Fruit fly (Drosophila melanogaster) whole organism, wandering third instar larva: Measurements from ENCODE around the gene Sfp84E.

Source experiments
- CG32264 ChIP-seq: fragments of 200-800 bp; sonication (Bioruptor generic); optimal IDR thresholded peaks from 2 replicates; lab custom pipeline; 2016; ENCODE audit warnings: missing biosample characterization, missing genetic modification characterization
- CG9705 ChIP-seq: fragments of 200-800 bp; sonication (Bioruptor generic); optimal IDR thresholded peaks from 2 replicates; lab custom pipeline; 2018; ENCODE audit warnings: missing biosample characterization, mild to moderate bottlenecking, missing genetic modification characterization
- CrebA ChIP-seq: fragments of 200-800 bp; sonication (Bioruptor generic); optimal IDR thresholded peaks from 2 replicates; lab custom pipeline; 2016; ENCODE audit warnings: missing biosample characterization, mild to moderate bottlenecking, missing genetic modification characterization, borderline replicate concordance
- Dfd ChIP-seq: fragments of >200 bp; optimal IDR thresholded peaks from 2 replicates; lab custom pipeline; 2017; ENCODE audit warnings: missing biosample characterization, missing genetic modification characterization
- Dif ChIP-seq: fragments of 200-275, 200-300 bp; sonication (Bioruptor generic); optimal IDR thresholded peaks from 2 replicates; lab custom pipeline; 2018; ENCODE audit warnings: missing biosample characterization, missing genetic modification characterization; ENCODE audit not compliant: partially characterized antibody
- GATAd ChIP-seq: sonication (Bioruptor generic); optimal IDR thresholded peaks from 2 replicates; lab custom pipeline; 2016; ENCODE audit warnings: missing biosample characterization, missing genetic modification characterization
- HLH106 ChIP-seq: fragments of 200-800 bp; optimal IDR thresholded peaks from 3 replicates; lab custom pipeline; 2019; ENCODE audit warnings: missing biosample characterization, mild to moderate bottlenecking, missing genetic modification characterization, moderate library complexity
- Hnf4 ChIP-seq: fragments of 200-800 bp; sonication (Bioruptor generic); optimal IDR thresholded peaks from 2 replicates; lab custom pipeline; 2016; ENCODE audit warnings: missing biosample characterization, mild to moderate bottlenecking, missing genetic modification characterization
- Hr78 ChIP-seq: fragments of >200 bp; optimal IDR thresholded peaks from 2 replicates; lab custom pipeline; 2017; ENCODE audit warnings: missing biosample characterization, missing genetic modification characterization
- Hr83 ChIP-seq: fragments of 200-300 bp; sonication (Bioruptor generic); optimal IDR thresholded peaks from 2 replicates; lab custom pipeline; 2016; ENCODE audit warnings: missing biosample characterization, mild to moderate bottlenecking, missing genetic modification characterization, moderate library complexity; ENCODE audit not compliant: poor library complexity, severe bottlenecking
- Jra ChIP-seq: sonication (Bioruptor generic); optimal IDR thresholded peaks from 2 replicates; lab custom pipeline; 2016; ENCODE audit warnings: missing biosample characterization, missing genetic modification characterization
- Mio ChIP-seq: sonication (Bioruptor generic); optimal IDR thresholded peaks from 2 replicates; lab custom pipeline; 2016; ENCODE audit warnings: missing biosample characterization, missing genetic modification characterization
- N ChIP-seq: fragments of >200 bp; optimal IDR thresholded peaks from 2 replicates; lab custom pipeline; 2018; ENCODE audit warnings: missing biosample characterization, missing external identifiers, missing genetic modification characterization
- Rel ChIP-seq, 2 experiments: fragments of 200-800 bp; sonication (Bioruptor generic) in 1 of 2; optimal IDR thresholded peaks; 2 replicates in 1 of 2; 3 replicates in 1 of 2; lab custom pipeline; 2016 to 2019; ENCODE audit warnings: mild to moderate bottlenecking in 2 of 2, missing biosample characterization in 2 of 2, missing genetic modification characterization in 2 of 2, moderate library complexity in 1 of 2
- Sp1 ChIP-seq: fragments of 200-800 bp; sonication (Bioruptor generic); optimal IDR thresholded peaks from 3 replicates; lab custom pipeline; 2019; ENCODE audit warnings: missing biosample characterization, mild to moderate bottlenecking, missing genetic modification characterization, moderate library complexity
- Vsx2 ChIP-seq: fragments of 200-300, 225-300 bp; sonication (Bioruptor generic); optimal IDR thresholded peaks from 2 replicates; lab custom pipeline; 2018; ENCODE audit warnings: missing biosample characterization, missing genetic modification characterization; ENCODE audit not compliant: partially characterized antibody
- brk ChIP-seq: fragments of 200-800 bp; sonication (Bioruptor generic); optimal IDR thresholded peaks from 2 replicates; lab custom pipeline; 2016; ENCODE audit warnings: missing biosample characterization, mild to moderate bottlenecking, missing genetic modification characterization
- dl ChIP-seq, 2 experiments: fragments of 175-275, 200-275 bp in 1 of 2; fragments of 200-275 bp in 1 of 2; sonication (Bioruptor generic); optimal IDR thresholded peaks; lab custom pipeline; 2018; ENCODE audit warnings: mild to moderate bottlenecking in 2 of 2, missing biosample characterization in 2 of 2, missing genetic modification characterization in 2 of 2, moderate library complexity in 2 of 2; ENCODE audit not compliant: partially characterized antibody in 2 of 2, insufficient read depth in 1 of 2
- dmrt93B ChIP-seq: fragments of 200-800 bp; sonication (Bioruptor generic); optimal IDR thresholded peaks from 2 replicates; lab custom pipeline; 2018; ENCODE audit warnings: missing biosample characterization, mild to moderate bottlenecking, missing genetic modification characterization
- dsf ChIP-seq: sonication (Bioruptor generic); optimal IDR thresholded peaks from 2 replicates; lab custom pipeline; 2016; ENCODE audit warnings: missing biosample characterization, missing genetic modification characterization, borderline replicate concordance
- ey ChIP-seq: fragments of 200-800 bp; sonication (Bioruptor generic); optimal IDR thresholded peaks from 2 replicates; lab custom pipeline; 2016; ENCODE audit warnings: missing biosample characterization, missing genetic modification characterization
- foxo ChIP-seq, 2 experiments: fragments of 200-800 bp; sonication (Bioruptor generic); optimal IDR thresholded peaks; 2 replicates in 1 of 2; 3 replicates in 1 of 2; lab custom pipeline; 2016 to 2017; ENCODE audit warnings: missing biosample characterization in 2 of 2, missing genetic modification characterization in 2 of 2
- h ChIP-seq: fragments of 200-800 bp; sonication (Bioruptor generic); optimal IDR thresholded peaks from 3 replicates; lab custom pipeline; 2016; ENCODE audit warnings: missing biosample characterization, mild to moderate bottlenecking, missing genetic modification characterization
- jim ChIP-seq: fragments of 175-275, 200-325 bp; sonication (Bioruptor generic); optimal IDR thresholded peaks from 2 replicates; lab custom pipeline; 2016; ENCODE audit warnings: missing biosample characterization, mild to moderate bottlenecking, missing genetic modification characterization
- lola ChIP-seq: fragments of >200 bp; optimal IDR thresholded peaks from 2 replicates; lab custom pipeline; 2017; ENCODE audit warnings: missing biosample characterization, missing genetic modification characterization
- pan ChIP-seq: fragments of >200 bp; optimal IDR thresholded peaks from 2 replicates; lab custom pipeline; 2017
- rgr ChIP-seq: fragments of 200-800 bp; sonication (Bioruptor generic); optimal IDR thresholded peaks from 3 replicates; lab custom pipeline; 2016; ENCODE audit warnings: missing biosample characterization, mild to moderate bottlenecking, missing genetic modification characterization
- sage ChIP-seq: fragments of 200-800 bp; sonication (Bioruptor generic); optimal IDR thresholded peaks from 2 replicates; lab custom pipeline; 2016; ENCODE audit warnings: missing biosample characterization, mild to moderate bottlenecking, missing genetic modification characterization
- tai ChIP-seq: sonication (Bioruptor generic); optimal IDR thresholded peaks from 2 replicates; lab custom pipeline; 2016; ENCODE audit warnings: missing biosample characterization, missing genetic modification characterization
- usp ChIP-seq: fragments of >200 bp; optimal IDR thresholded peaks from 2 replicates; lab custom pipeline; 2017; ENCODE audit warnings: missing biosample characterization, missing genetic modification characterization

Gene Sfp84E

dm6 chr3R:7999530-8000116 is 19.5 kb upstream of the Sfp84E start, which contains the start of gene PIG-H:
Gene PIG-H (plus strand): TSS chr3R:7999832.
- no peak for TF ChIP-seq rgr (GFP tag; lab: Kevin White, UChicago)
- TF ChIP-seq lola: no peak
- TF ChIP-seq Dif (GFP tag; lab: Kevin White, UChicago): peak; percentile 60
- no peak for TF ChIP-seq Hr83 (GFP tag; lab: Kevin White, UChicago)
- TF ChIP-seq sage (GFP tag; lab: Kevin White, UChicago): no peak
- no peak for TF ChIP-seq dmrt93B (GFP tag; lab: Kevin White, UChicago)
- TF ChIP-seq HLH106 (tag; lab: Kevin White, UChicago): no peak
- TF ChIP-seq Vsx2 (GFP tag; lab: Kevin White, UChicago): no peak
- no peak for TF ChIP-seq CG9705 (GFP tag; lab: Kevin White, UChicago)
- TF ChIP-seq Rel (GFP tag; optimal IDR thresholded peaks at IDR 0.05; lab: Kevin White, UChicago): no peak
- no peak for TF ChIP-seq Rel (tag; optimal IDR thresholded peaks at IDR 0.05; lab: Kevin White, UChicago)
- no peak for TF ChIP-seq CrebA (GFP tag; lab: Kevin White, UChicago)
- peak; percentile 46 for TF ChIP-seq tai (GFP tag; lab: Kevin White, UChicago)
- no peak for TF ChIP-seq ey (GFP tag; lab: Kevin White, UChicago)
- TF ChIP-seq jim: no peak
- no peak for TF ChIP-seq Hnf4 (GFP tag; lab: Kevin White, UChicago)
- TF ChIP-seq h (GFP tag; lab: Kevin White, UChicago): no peak
- peak; percentile 52 for TF ChIP-seq brk
- no peak for TF ChIP-seq Sp1 (GFP tag; lab: Kevin White, UChicago)
- TF ChIP-seq dsf (GFP tag; lab: Kevin White, UChicago): no peak
- TF ChIP-seq N (GFP tag; lab: Kevin White, UChicago): peak; percentile 20

dm6 chr3R:7998778-7999177 is 18.7 kb upstream of the Sfp84E start:
- TF ChIP-seq tai (GFP tag; lab: Kevin White, UChicago) (no peak), Rel (GFP tag; optimal IDR thresholded peaks at IDR 0.05; lab: Kevin White, UChicago) (no peak), Rel (tag; optimal IDR thresholded peaks at IDR 0.05; lab: Kevin White, UChicago) (no peak), lola (no peak), Hnf4 (GFP tag; lab: Kevin White, UChicago) (no peak), Mio (no peak), Sp1 (GFP tag; lab: Kevin White, UChicago) (no peak)

DNA sequence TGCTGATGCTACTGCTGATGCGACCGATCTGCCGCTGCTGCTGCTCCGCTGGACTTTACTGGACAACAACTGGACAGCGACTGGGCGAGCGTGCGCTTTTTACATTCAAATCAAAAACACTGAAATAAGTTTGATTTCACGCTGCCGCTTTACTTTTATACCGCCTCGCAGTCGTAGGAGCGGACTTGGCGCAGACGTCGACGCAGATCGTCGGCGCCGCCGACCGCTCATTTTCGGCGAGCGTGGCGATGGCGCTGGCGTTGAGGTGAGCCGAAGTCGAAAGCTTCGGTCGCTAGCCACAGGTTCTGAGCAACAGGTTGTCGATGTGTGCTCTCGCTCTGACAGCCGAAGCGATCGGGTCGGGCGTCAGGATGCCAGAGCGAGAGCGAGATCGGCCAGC is 15.6 kb upstream of the Sfp84E start, which contains the start of gene Elovl7:
TSS of gene Elovl7 (minus strand) at position 131 of the 400 bp plus-strand sequence.
- TF ChIP-seq CG32264 (no peak), Jra (GFP tag; lab: Kevin White, UChicago) (no peak), dl (GFP tag; optimal IDR thresholded peaks at IDR 0.05; lab: Kevin White, UChicago; ENCODE audit: insufficient read depth in 1 of 2, partially characterized antibody in 2 of 2) (no peak), HLH106 (tag; lab: Kevin White, UChicago) (no peak), foxo (GFP tag; optimal IDR thresholded peaks at IDR 0.05; lab: Kevin White, UChicago) (no peak), tai (GFP tag; lab: Kevin White, UChicago) (no peak), GATAd (GFP tag; lab: Kevin White, UChicago) (no peak), brk (no peak), Hr83 (GFP tag; lab: Kevin White, UChicago) (no peak), rgr (GFP tag; lab: Kevin White, UChicago) (no peak), Hr78 (GFP tag; lab: Kevin White, UChicago) (no peak), usp (GFP tag; lab: Kevin White, UChicago) (no peak), Hnf4 (GFP tag; lab: Kevin White, UChicago) (no peak), jim (no peak)

DNA sequence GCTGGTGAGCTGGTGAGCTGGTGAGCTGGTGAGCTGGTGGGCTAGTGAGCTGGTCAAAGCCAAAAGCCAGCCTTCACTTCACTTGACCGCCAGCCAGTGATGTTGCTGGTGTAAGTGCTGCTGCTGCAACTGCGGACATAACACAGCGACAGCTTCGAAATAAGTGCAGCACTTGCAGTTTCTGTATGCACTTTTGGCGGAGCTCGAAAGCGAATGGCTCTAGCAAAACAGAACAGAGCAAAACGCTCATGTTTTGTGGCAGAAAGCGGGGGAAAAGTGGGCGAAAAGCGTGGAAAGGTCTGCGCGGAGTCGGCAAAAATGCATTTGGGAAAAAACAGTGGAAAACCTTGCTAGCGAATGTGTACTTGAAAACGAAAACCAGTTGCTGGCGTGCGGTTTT is 14.5 kb upstream of the Sfp84E start:
- TF ChIP-seq Hnf4 (GFP tag; lab: Kevin White, UChicago) (no peak), pan (lab: Kevin White, UChicago) (no peak), Dfd (GFP tag; lab: Kevin White, UChicago) (no peak)
